Fruit fly (Drosophila melanogaster) Kc167 (cell line): Measurements from ENCODE around the gene sgl.

ENCODE experiments used
- Myc ChIP-seq: fragments of >200 bp; optimal IDR thresholded peaks from 2 replicates; lab custom pipeline; 2017; ENCODE audit warnings: missing external identifiers
- Sin3A ChIP-seq: fragments of >200 bp; optimal IDR thresholded peaks from 2 replicates; lab custom pipeline; 2018; ENCODE audit warnings: missing external identifiers
- h ChIP-seq: fragments of >200 bp; optimal IDR thresholded peaks from 3 replicates; lab custom pipeline; 2018; ENCODE audit warnings: missing external identifiers
- insv ChIP-seq: fragments of >200 bp; optimal IDR thresholded peaks from 3 replicates; lab custom pipeline; 2018; ENCODE audit warnings: missing external identifiers
- psq ChIP-seq: fragments of >200 bp; optimal IDR thresholded peaks from 2 replicates; lab custom pipeline; 2017; ENCODE audit warnings: missing external identifiers
- ttk ChIP-seq: sonication (Bioruptor generic); optimal IDR thresholded peaks from 2 replicates; lab custom pipeline; 2017; ENCODE audit warnings: missing external identifiers

The sgl gene

dm6 chr3L:6932626-6933025 lies 31.9 kb downstream of the sgl start, which contains the start of gene CG14820:
Gene CG14820 (plus strand): TSS chr3L:6932926.
- no peak for TF ChIP-seq insv (lab: Kevin White, UChicago)
- TF ChIP-seq psq (lab: Kevin White, UChicago), result no peak

- no peak for TF ChIP-seq h (lab: Kevin White, UChicago)
- no peak for TF ChIP-seq ttk (lab: Kevin White, UChicago)
- no peak for TF ChIP-seq psq (lab: Kevin White, UChicago)
- TF ChIP-seq Sin3A (lab: Kevin White, UChicago), result no peak
- no peak for TF ChIP-seq insv (lab: Kevin White, UChicago)
- no peak for TF ChIP-seq Myc
Measured at dm6 chr3L:6931850-6932249, 32.7 kb downstream of the sgl start, which contains the start of gene CG45413. Gene CG45413 (minus strand): TSS chr3L:6931950.

- TF ChIP-seq Sin3A (lab: Kevin White, UChicago) (no peak), insv (lab: Kevin White, UChicago) (no peak), Myc (no peak), psq (lab: Kevin White, UChicago) (no peak), h (lab: Kevin White, UChicago) (no peak), ttk (lab: Kevin White, UChicago) (no peak)
Measured at dm6 chr3L:6925843-6926242, 38.7 kb downstream of the sgl start.

dm6 chr3L:6919213-6919612 lies 45.3 kb downstream of the sgl start:
- TF ChIP-seq Myc, result no peak
- TF ChIP-seq h (lab: Kevin White, UChicago), result no peak
- TF ChIP-seq psq (lab: Kevin White, UChicago), result no peak
- TF ChIP-seq ttk (lab: Kevin White, UChicago), result no peak
- TF ChIP-seq Sin3A (lab: Kevin White, UChicago), result no peak
- no peak for TF ChIP-seq insv (lab: Kevin White, UChicago)

- TF ChIP-seq Myc, result no peak
- TF ChIP-seq psq (lab: Kevin White, UChicago), result no peak
- TF ChIP-seq insv (lab: Kevin White, UChicago), result no peak
Measured at dm6 chr3L:6914776-6915175, 49.8 kb downstream of the sgl start, which contains the start of gene Prat2. Gene Prat2 (minus strand): TSS chr3L:6914876.

- TF ChIP-seq psq (lab: Kevin White, UChicago) (no peak), ttk (lab: Kevin White, UChicago) (no peak), h (lab: Kevin White, UChicago) (no peak), Sin3A (lab: Kevin White, UChicago) (no peak), insv (lab: Kevin White, UChicago) (no peak), Myc (no peak)
Measured at dm6 chr3L:6913823-6914222, 50.7 kb downstream of the sgl start.

- TF ChIP-seq Sin3A (lab: Kevin White, UChicago), result no peak
Measured at dm6 chr3L:6911219-6911618, 53.3 kb downstream of the sgl start.
